Fruit fly (Drosophila melanogaster) whole organism, adult: ENCODE data around the gene Sfp36F.

Source experiments
- CG11617 ChIP-seq: fragments of 200-800 bp; sonication (Bioruptor generic); optimal IDR thresholded peaks from 2 replicates; lab custom pipeline; 2017; ENCODE audit warnings: mild to moderate bottlenecking, missing biosample characterization, missing genetic modification reagents, missing genetic modification characterization
- CG12768 ChIP-seq: fragments of 200-800 bp; sonication (Bioruptor generic); optimal IDR thresholded peaks from 2 replicates; lab custom pipeline; 2017; ENCODE audit warnings: missing biosample characterization, missing genetic modification characterization, mild to moderate bottlenecking, moderate library complexity, missing genetic modification reagents
- CG14711 ChIP-seq: fragments of 200-800 bp; sonication (Bioruptor generic); optimal IDR thresholded peaks from 2 replicates; lab custom pipeline; 2018; ENCODE audit warnings: missing biosample characterization, mild to moderate bottlenecking, missing genetic modification characterization, moderate library complexity
- CG1620 ChIP-seq: fragments of 200-800 bp; sonication (Bioruptor generic); optimal IDR thresholded peaks from 2 replicates; lab custom pipeline; 2016; ENCODE audit warnings: missing biosample characterization, missing genetic modification characterization
- CG33017 ChIP-seq: fragments of 200-800 bp; sonication (Bioruptor generic); optimal IDR thresholded peaks from 2 replicates; lab custom pipeline; 2018; ENCODE audit warnings: missing biosample characterization, mild to moderate bottlenecking, missing genetic modification characterization, moderate library complexity
- CG5204 ChIP-seq: fragments of 200-800 bp; sonication (Bioruptor generic); optimal IDR thresholded peaks from 2 replicates; lab custom pipeline; 2016; ENCODE audit warnings: missing biosample characterization, missing genetic modification characterization
- CG7045 ChIP-seq: fragments of 200-800 bp; sonication (Bioruptor generic); optimal IDR thresholded peaks from 2 replicates; lab custom pipeline; 2017; ENCODE audit warnings: missing biosample characterization, mild to moderate bottlenecking, missing genetic modification characterization
- CG7101 ChIP-seq: fragments of 200-800 bp; sonication (Bioruptor generic); optimal IDR thresholded peaks from 2 replicates; lab custom pipeline; 2018; ENCODE audit warnings: missing biosample characterization, mild to moderate bottlenecking, missing genetic modification characterization, moderate library complexity
- Clk ChIP-seq: fragments of 200-800 bp; sonication (Bioruptor generic); optimal IDR thresholded peaks from 2 replicates; lab custom pipeline; 2017; ENCODE audit warnings: missing biosample characterization, missing genetic modification characterization
- Crg-1 ChIP-seq: fragments of 200-800 bp; sonication (Bioruptor generic); optimal IDR thresholded peaks from 2 replicates; lab custom pipeline; 2016; ENCODE audit warnings: missing biosample characterization, missing genetic modification characterization
- Hr96 ChIP-seq: fragments of 200-800 bp; sonication (Bioruptor generic); optimal IDR thresholded peaks from 2 replicates; lab custom pipeline; 2016; ENCODE audit warnings: missing biosample characterization, missing genetic modification characterization
- Mnt ChIP-seq: fragments of 200-800 bp; sonication (Bioruptor generic); optimal IDR thresholded peaks from 2 replicates; lab custom pipeline; 2016; ENCODE audit warnings: missing biosample characterization, mild to moderate bottlenecking, missing genetic modification characterization
- bab1 ChIP-seq: fragments of 200-800 bp; sonication (Bioruptor generic); optimal IDR thresholded peaks from 3 replicates; lab custom pipeline; 2019; ENCODE audit warnings: missing biosample characterization, mild to moderate bottlenecking, missing genetic modification characterization, moderate library complexity
- cic ChIP-seq: fragments of 200-800 bp; sonication (Bioruptor generic); optimal IDR thresholded peaks from 2 replicates; lab custom pipeline; 2017; ENCODE audit warnings: missing biosample characterization, mild to moderate bottlenecking, missing genetic modification characterization, moderate library complexity
- cnc ChIP-seq, 2 experiments: fragments of >200 bp; optimal IDR thresholded peaks; 2 replicates each; lab custom pipeline; 2017
- kay ChIP-seq: fragments of 200-800 bp; sonication (Bioruptor generic); peaks from one replicate; lab custom pipeline; 2016; ENCODE audit warnings: missing biosample characterization, missing genetic modification characterization, borderline replicate concordance
- ovo ChIP-seq: fragments of 200-800 bp; sonication (Bioruptor generic); optimal IDR thresholded peaks from 2 replicates; lab custom pipeline; 2016; ENCODE audit warnings: missing biosample characterization, missing genetic modification characterization
- pad ChIP-seq: fragments of 200-800 bp; sonication (Bioruptor generic); optimal IDR thresholded peaks from 3 replicates; lab custom pipeline; 2017; ENCODE audit warnings: missing biosample characterization, missing genetic modification characterization, mild to moderate bottlenecking, moderate library complexity, missing genetic modification reagents
- tj ChIP-seq: fragments of 200-800 bp; sonication (Bioruptor generic); optimal IDR thresholded peaks from 3 replicates; lab custom pipeline; 2017; ENCODE audit warnings: missing biosample characterization, mild to moderate bottlenecking, missing genetic modification characterization, moderate library complexity
- toe ChIP-seq: fragments of 200-800 bp; sonication (Bioruptor generic); optimal IDR thresholded peaks from 2 replicates; lab custom pipeline; 2016; ENCODE audit warnings: missing biosample characterization, missing genetic modification characterization

Sfp36F gene

DNA sequence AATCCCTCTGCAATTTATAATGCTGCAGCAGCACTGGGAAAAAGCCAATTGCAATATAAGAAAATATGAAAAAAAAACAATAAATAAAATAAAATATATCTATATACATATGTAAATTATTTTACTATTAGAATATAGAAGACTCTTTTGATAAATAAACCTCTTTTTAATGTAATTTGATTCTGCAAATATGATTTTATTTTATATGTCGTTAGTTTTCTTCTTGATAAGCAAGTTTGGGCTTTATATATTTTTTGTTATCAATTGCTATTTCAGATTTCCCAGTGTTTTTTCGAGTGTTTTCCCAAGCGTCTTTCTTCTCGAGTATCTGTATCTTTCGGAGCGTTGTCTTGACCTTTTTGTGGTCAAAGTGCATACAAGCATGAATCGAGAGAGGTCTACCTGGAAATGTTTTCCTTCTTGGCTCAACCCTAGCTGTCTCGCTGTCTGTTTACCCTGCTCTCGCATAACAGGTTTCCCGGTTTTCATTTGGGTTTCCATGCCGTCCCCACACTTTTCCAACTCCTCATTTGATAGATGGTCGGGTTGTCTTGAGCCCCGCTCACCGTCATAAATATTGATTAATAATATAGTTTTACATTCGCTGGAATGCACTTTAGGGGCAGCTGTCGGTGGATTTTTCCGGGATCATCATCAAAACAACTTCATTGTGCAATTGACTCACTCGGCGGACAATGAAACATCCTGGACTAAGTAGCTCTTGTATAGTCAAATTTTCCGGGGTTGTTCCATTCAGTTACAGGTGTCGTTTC lies 12.9 kb downstream of the Sfp36F start:
- TF ChIP-seq bab1 (no peak), tj (GFP tag; lab: Kevin White, UChicago) (no peak), CG5204 (GFP tag; lab: Kevin White, UChicago) (no peak), Clk (GFP tag; lab: Kevin White, UChicago) (no peak), CG12768 (GFP tag; lab: Kevin White, UChicago) (no peak), Hr96 (GFP tag; lab: Kevin White, UChicago) (no peak), ovo (no peak), CG7101 (no peak), CG33017 (tag; lab: Kevin White, UChicago) (no peak), CG7045 (GFP tag; lab: Kevin White, UChicago) (no peak), toe (no peak), Crg-1 (no peak)

DNA sequence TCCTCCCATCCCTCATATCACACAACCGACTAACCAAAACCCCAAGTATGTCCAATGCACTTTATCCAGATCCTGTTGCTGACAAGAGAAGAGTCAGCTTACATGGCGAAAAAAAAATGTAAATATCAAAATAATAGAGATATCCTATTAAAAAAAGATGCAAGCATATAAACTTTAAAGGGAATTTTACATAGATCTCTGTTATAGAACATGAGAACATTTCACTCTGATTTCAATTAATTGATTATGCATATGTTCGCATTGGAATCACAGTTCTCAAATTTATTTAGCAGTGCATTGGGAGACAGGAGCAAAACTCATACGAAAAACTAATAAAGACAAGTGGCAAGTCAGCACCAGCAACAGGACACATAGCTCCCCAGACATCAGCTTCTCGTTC lies 15.5 kb downstream of the Sfp36F start:
- TF ChIP-seq CG12768 (GFP tag; lab: Kevin White, UChicago) (no peak), toe (no peak), Hr96 (GFP tag; lab: Kevin White, UChicago) (no peak), CG14711 (tag; lab: Kevin White, UChicago) (no peak), kay (no peak), CG33017 (tag; lab: Kevin White, UChicago) (no peak), tj (GFP tag; lab: Kevin White, UChicago) (no peak), Clk (GFP tag; lab: Kevin White, UChicago) (no peak), bab1 (no peak), CG7101 (no peak), Mnt (GFP tag; lab: Kevin White, UChicago) (no peak), cnc (optimal IDR thresholded peaks at IDR 0.05; lab: Kevin White, UChicago) (no peak), Crg-1 (no peak), CG7045 (GFP tag; lab: Kevin White, UChicago) (no peak), cic (GFP tag; lab: Kevin White, UChicago) (no peak)

DNA sequence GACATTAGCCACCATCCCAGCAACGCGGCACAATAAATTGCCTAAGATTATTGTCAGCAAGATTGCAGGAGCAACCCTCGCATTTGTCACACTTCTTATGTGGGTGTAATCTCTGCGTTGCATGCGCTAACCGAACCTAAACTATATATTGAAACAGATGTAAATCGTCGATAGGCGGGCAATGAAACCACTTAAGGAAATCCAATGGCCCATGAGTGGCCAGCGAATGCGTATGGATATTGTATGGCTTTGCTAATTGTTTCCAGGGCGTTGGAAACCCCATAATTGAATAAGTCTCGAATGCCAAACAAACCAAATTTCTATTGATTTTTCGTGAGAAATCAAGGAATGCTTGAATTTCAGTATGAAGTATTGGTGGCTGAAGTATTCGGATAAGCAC lies 16.3 kb downstream of the Sfp36F start:
- TF ChIP-seq toe (no peak), CG5204 (GFP tag; lab: Kevin White, UChicago) (no peak), CG7045 (GFP tag; lab: Kevin White, UChicago) (no peak), Mnt (GFP tag; lab: Kevin White, UChicago) (no peak), CG7101 (no peak), Clk (GFP tag; lab: Kevin White, UChicago) (no peak), tj (GFP tag; lab: Kevin White, UChicago) (no peak), cnc (optimal IDR thresholded peaks at IDR 0.05; lab: Kevin White, UChicago) (no peak), Hr96 (GFP tag; lab: Kevin White, UChicago) (no peak), cic (GFP tag; lab: Kevin White, UChicago) (no peak), kay (no peak), CG11617 (no peak)

DNA sequence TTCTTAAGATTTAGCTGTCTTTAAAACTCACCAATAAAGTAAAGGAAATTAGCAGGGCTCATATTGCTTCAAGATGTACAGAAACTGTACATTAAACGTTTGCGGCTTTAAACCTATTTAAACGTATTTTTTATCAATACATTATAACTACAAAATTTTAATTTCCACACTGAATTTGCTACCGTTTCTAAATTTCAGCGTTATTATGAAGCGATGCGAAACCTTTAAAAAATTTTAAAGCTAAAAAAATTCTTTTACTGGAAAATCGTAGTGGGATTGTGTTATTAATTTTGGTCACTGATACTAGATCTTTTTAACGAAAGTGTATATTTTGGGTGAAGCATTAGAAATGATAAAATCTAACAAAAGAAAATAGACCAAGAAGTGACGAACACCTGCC lies 17.0 kb downstream of the Sfp36F start, which contains the start of gene CG43354:
Gene CG43354 (minus strand): TSS at position 101 of the 400 bp plus-strand sequence.
- TF ChIP-seq kay, result no peak
- TF ChIP-seq tj (GFP tag; lab: Kevin White, UChicago), result no peak
- TF ChIP-seq CG5204 (GFP tag; lab: Kevin White, UChicago), result no peak
- TF ChIP-seq Clk (GFP tag; lab: Kevin White, UChicago), result no peak
- TF ChIP-seq Crg-1, result no peak
- no peak for TF ChIP-seq pad (GFP tag; lab: Kevin White, UChicago)

DNA sequence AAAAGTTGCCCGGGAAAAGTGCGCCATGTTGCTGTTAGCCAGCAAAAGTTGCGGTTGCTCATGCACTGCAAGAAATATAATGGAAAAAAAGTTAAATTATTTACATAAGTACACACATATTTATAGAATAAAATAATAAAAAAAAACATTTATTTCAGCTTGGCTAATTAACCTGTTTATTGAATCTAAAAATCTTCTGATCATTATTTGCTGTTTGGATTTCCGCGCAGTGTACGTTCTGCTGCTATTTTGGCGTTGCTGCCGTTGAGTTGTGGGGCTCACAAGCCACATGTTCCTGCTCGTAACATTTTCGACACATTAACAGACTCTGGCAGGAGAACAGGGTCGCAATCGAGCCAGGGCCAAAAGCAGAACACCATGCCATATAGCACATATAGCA lies 18.2 kb downstream of the Sfp36F start:
- TF ChIP-seq cic (GFP tag; lab: Kevin White, UChicago) (no peak), Crg-1 (no peak), CG14711 (tag; lab: Kevin White, UChicago) (no peak), CG1620 (GFP tag; lab: Kevin White, UChicago) (no peak), Mnt (GFP tag; lab: Kevin White, UChicago) (no peak), CG7045 (GFP tag; lab: Kevin White, UChicago) (no peak), CG33017 (tag; lab: Kevin White, UChicago) (no peak), toe (no peak), CG5204 (GFP tag; lab: Kevin White, UChicago) (no peak), bab1 (no peak), Hr96 (GFP tag; lab: Kevin White, UChicago) (no peak), tj (GFP tag; lab: Kevin White, UChicago) (no peak), CG12768 (GFP tag; lab: Kevin White, UChicago) (no peak), cnc (optimal IDR thresholded peaks at IDR 0.05; lab: Kevin White, UChicago) (no peak)

DNA sequence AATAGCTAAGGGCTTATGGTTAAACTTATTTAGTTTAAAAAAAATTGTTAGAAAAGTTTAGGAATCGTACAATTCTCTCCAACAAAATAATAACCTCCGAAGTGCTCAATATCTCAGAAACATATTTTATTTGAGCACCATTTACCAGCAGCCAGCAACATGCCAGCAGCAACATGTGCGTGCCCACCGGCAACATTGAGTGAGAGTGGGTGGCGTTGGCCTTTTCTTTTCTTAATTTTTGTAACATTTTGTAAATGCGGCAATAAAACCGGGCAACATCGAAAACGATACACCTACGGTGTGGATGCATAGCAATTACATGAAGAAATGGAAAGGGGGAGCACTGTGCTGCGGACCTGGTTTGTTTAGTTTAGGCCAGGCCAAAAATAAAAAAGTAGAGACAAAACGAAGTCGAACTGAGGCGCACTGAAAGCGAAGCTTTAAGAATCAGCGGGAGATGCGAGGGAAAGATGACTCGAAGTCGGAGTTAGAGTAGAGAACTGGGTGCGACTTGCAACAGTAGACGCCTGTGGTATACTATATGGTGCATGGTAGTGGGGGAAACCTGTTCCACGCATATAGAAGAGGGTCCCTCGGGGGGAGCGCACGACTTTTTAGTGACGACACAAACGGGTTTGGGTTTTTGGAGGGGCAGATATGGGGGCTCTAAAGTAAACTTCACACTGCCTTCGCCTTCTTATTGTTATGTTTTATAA lies 19.4 kb downstream of the Sfp36F start:
- TF ChIP-seq CG5204 (GFP tag; lab: Kevin White, UChicago) (no peak), kay (no peak), Hr96 (GFP tag; lab: Kevin White, UChicago) (no peak), CG33017 (tag; lab: Kevin White, UChicago) (no peak), toe (no peak), CG7045 (GFP tag; lab: Kevin White, UChicago) (no peak), CG1620 (GFP tag; lab: Kevin White, UChicago) (no peak), cic (GFP tag; lab: Kevin White, UChicago) (no peak)
